Fruit fly (Drosophila melanogaster) whole organism, embryonic: Measurements from ENCODE around the gene Rpp30.
A peak's percentile ranks its signal among the peaks of the same experiment; 100 is the strongest.

Experiments used
- B-H2 ChIP-seq: fragments of 200-800 bp; sonication (Bioruptor generic); optimal IDR thresholded peaks from 2 replicates; lab custom pipeline; 2018; ENCODE audit warnings: missing biosample characterization, mild to moderate bottlenecking, missing genetic modification characterization
- CG10366 ChIP-seq: fragments of 200-800 bp; sonication (Bioruptor generic); IDR thresholded peaks from 2 replicates; pipeline ENCODE4 v1.3.6; 2022; ENCODE audit warnings: missing biosample characterization, missing genetic modification characterization
- CG10431 ChIP-seq: fragments of 200-800 bp; sonication (Bioruptor generic); optimal IDR thresholded peaks from 3 replicates; lab custom pipeline; 2018; ENCODE audit warnings: missing biosample characterization, mild to moderate bottlenecking, missing genetic modification characterization
- CG13624 ChIP-seq: fragments of 200-800 bp; sonication (Bioruptor generic); optimal IDR thresholded peaks from 2 replicates; lab custom pipeline; 2016; ENCODE audit warnings: missing biosample characterization, missing genetic modification characterization
- CG14014 ChIP-seq: fragments of 200-800 bp; sonication (Bioruptor generic); IDR thresholded peaks from 2 replicates; pipeline ENCODE4 v1.3.6; 2022; ENCODE audit warnings: missing biosample characterization, missing genetic modification characterization
- CG14710 ChIP-seq: fragments of 200-800 bp; sonication (Bioruptor generic); optimal IDR thresholded peaks from 3 replicates; lab custom pipeline; 2019; ENCODE audit warnings: missing biosample characterization, mild to moderate bottlenecking, missing genetic modification characterization, moderate library complexity
- CG1529 ChIP-seq: fragments of 200-800 bp; sonication (Bioruptor generic); optimal IDR thresholded peaks from 3 replicates; lab custom pipeline; 2018; ENCODE audit warnings: missing biosample characterization, missing genetic modification characterization
- CG15601 ChIP-seq: fragments of 200-800 bp; sonication (Bioruptor generic); optimal IDR thresholded peaks from 3 replicates; lab custom pipeline; 2019; ENCODE audit warnings: missing biosample characterization, mild to moderate bottlenecking, missing genetic modification characterization, moderate library complexity
- CG18599 ChIP-seq: fragments of 200-800 bp; sonication (Bioruptor generic); optimal IDR thresholded peaks from 3 replicates; lab custom pipeline; 2017; ENCODE audit warnings: missing biosample characterization, missing genetic modification characterization, mild to moderate bottlenecking, moderate library complexity, missing genetic modification reagents
- CG2116 ChIP-seq: fragments of 200-800 bp; sonication (Bioruptor generic); optimal IDR thresholded peaks from 3 replicates; lab custom pipeline; 2018; ENCODE audit warnings: missing biosample characterization, mild to moderate bottlenecking, missing genetic modification characterization
- CG2199 ChIP-seq: fragments of 200-800 bp; sonication (Bioruptor generic); IDR thresholded peaks from 3 replicates; pipeline ENCODE4 v1.3.6; 2022; ENCODE audit warnings: missing biosample characterization, missing genetic modification characterization
- CG33213 ChIP-seq: fragments of 200-800 bp; sonication (Bioruptor generic); optimal IDR thresholded peaks from 3 replicates; lab custom pipeline; 2016; ENCODE audit warnings: missing biosample characterization, missing genetic modification characterization
- CG3847 ChIP-seq: fragments of 200-800 bp; sonication (Bioruptor generic); IDR thresholded peaks from 2 replicates; pipeline ENCODE4 v1.3.6; 2022; ENCODE audit warnings: missing biosample characterization, missing genetic modification characterization
- CG5245 ChIP-seq: fragments of 200-800 bp; sonication (Bioruptor generic); optimal IDR thresholded peaks from 3 replicates; lab custom pipeline; 2016; ENCODE audit warnings: missing biosample characterization, missing genetic modification characterization
- CG6272 ChIP-seq: fragments of 200-800 bp; sonication (Bioruptor generic); IDR thresholded peaks from 2 replicates; pipeline ENCODE4 v1.3.6; 2022; ENCODE audit warnings: missing biosample characterization, missing genetic modification characterization
- CG6765 ChIP-seq: fragments of 200-800 bp; sonication (Bioruptor generic); optimal IDR thresholded peaks from 3 replicates; lab custom pipeline; 2017; ENCODE audit warnings: missing biosample characterization, mild to moderate bottlenecking, missing genetic modification characterization
- CG8924 ChIP-seq: fragments of 200-800 bp; optimal IDR thresholded peaks from 3 replicates; lab custom pipeline; 2019; ENCODE audit warnings: missing biosample characterization, mild to moderate bottlenecking, missing genetic modification characterization, moderate library complexity
- CHES-1-like ChIP-seq: fragments of 200-800 bp; sonication (Bioruptor generic); optimal IDR thresholded peaks from 2 replicates; lab custom pipeline; 2016; ENCODE audit warnings: missing biosample characterization, missing genetic modification characterization
- CrebB ChIP-seq: fragments of 200-800 bp; sonication (Bioruptor generic); optimal IDR thresholded peaks from 3 replicates; lab custom pipeline; 2018; ENCODE audit warnings: missing biosample characterization, mild to moderate bottlenecking, missing genetic modification characterization
- Dref ChIP-seq: fragments of 200-800 bp; sonication (Bioruptor generic); IDR thresholded peaks from 2 replicates; pipeline ENCODE4 v1.3.6; 2022; ENCODE audit warnings: missing biosample characterization, missing genetic modification characterization
- E2f2 ChIP-seq: fragments of 200-800 bp; sonication (Bioruptor generic); IDR thresholded peaks from 2 replicates; pipeline ENCODE4 v1.3.6; 2022; ENCODE audit warnings: missing biosample characterization, missing genetic modification characterization
- ERR ChIP-seq: fragments of 200-800 bp; sonication (Bioruptor generic); optimal IDR thresholded peaks from 2 replicates; lab custom pipeline; 2016; ENCODE audit warnings: missing biosample characterization, missing genetic modification characterization
- Ets65A ChIP-seq: fragments of 200-800 bp; sonication (Bioruptor generic); peaks from one replicate; lab custom pipeline; 2016; ENCODE audit warnings: missing biosample characterization, missing genetic modification characterization
- HHEX ChIP-seq: fragments of 200-800 bp; sonication (Bioruptor generic); optimal IDR thresholded peaks from 3 replicates; lab custom pipeline; 2017; ENCODE audit warnings: missing biosample characterization, mild to moderate bottlenecking, missing genetic modification characterization, missing genetic modification reagents
- MESR4 ChIP-seq: fragments of 200-800 bp; sonication (Bioruptor generic); optimal IDR thresholded peaks from 2 replicates; lab custom pipeline; 2018; ENCODE audit warnings: missing biosample characterization, mild to moderate bottlenecking, missing genetic modification characterization, moderate library complexity
- Med ChIP-seq: fragments of 200-800 bp; sonication (Bioruptor generic); peaks from one replicate; lab custom pipeline; 2016; ENCODE audit warnings: missing biosample characterization, missing genetic modification characterization, mild to moderate bottlenecking, inconsistent platforms, moderate library complexity
- Myb ChIP-seq: fragments of 200-800 bp; sonication (Bioruptor generic); optimal IDR thresholded peaks from 2 replicates; lab custom pipeline; 2016; ENCODE audit warnings: missing biosample characterization, missing genetic modification characterization
- NFAT ChIP-seq: fragments of 200-800 bp; sonication (Bioruptor generic); IDR thresholded peaks from 2 replicates; pipeline ENCODE4 v1.3.6; 2022; ENCODE audit warnings: missing biosample characterization, missing genetic modification characterization
- Nf-YC ChIP-seq: fragments of 200-800 bp; optimal IDR thresholded peaks from 3 replicates; lab custom pipeline; 2019; ENCODE audit warnings: missing biosample characterization, mild to moderate bottlenecking, missing genetic modification characterization, moderate library complexity
- Pdp1 ChIP-seq, 2 experiments: fragments of 200-800 bp; sonication (Bioruptor generic); optimal IDR thresholded peaks; 3 replicates each; lab custom pipeline; 2016; ENCODE audit warnings: missing biosample characterization in 2 of 2, missing genetic modification characterization in 2 of 2, mild to moderate bottlenecking in 1 of 2, moderate library complexity in 1 of 2
- Rfx ChIP-seq: fragments of 200-800 bp; sonication (Bioruptor generic); IDR thresholded peaks from 2 replicates; pipeline ENCODE4 v1.3.6; 2022; ENCODE audit warnings: missing biosample characterization, missing genetic modification characterization
- Sox100B ChIP-seq: fragments of 200-800 bp; sonication (Bioruptor generic); optimal IDR thresholded peaks from 3 replicates; lab custom pipeline; 2018; ENCODE audit warnings: missing biosample characterization, mild to moderate bottlenecking, missing genetic modification characterization
- Sox102F ChIP-seq: fragments of 200-800 bp; sonication (Bioruptor generic); optimal IDR thresholded peaks from 2 replicates; lab custom pipeline; 2018; ENCODE audit warnings: missing biosample characterization, mild to moderate bottlenecking, missing genetic modification characterization, moderate library complexity
- ac ChIP-seq: fragments of 200-800 bp; sonication (Bioruptor generic); optimal IDR thresholded peaks from 3 replicates; lab custom pipeline; 2017; ENCODE audit warnings: missing biosample characterization, mild to moderate bottlenecking, missing genetic modification characterization
- chinmo ChIP-seq: fragments of 200-800 bp; sonication (Bioruptor generic); IDR thresholded peaks from 4 replicates; pipeline ENCODE4 v1.3.6; 2022; ENCODE audit warnings: missing biosample characterization, missing genetic modification characterization; ENCODE audit not compliant: partially characterized antibody
- disco-r ChIP-seq: fragments of 200-800 bp; sonication (Bioruptor generic); optimal IDR thresholded peaks from 2 replicates; lab custom pipeline; 2016; ENCODE audit warnings: missing biosample characterization, missing genetic modification characterization
- fd3F ChIP-seq: fragments of 200-800 bp; sonication (Bioruptor generic); optimal IDR thresholded peaks from 2 replicates; lab custom pipeline; 2018; ENCODE audit warnings: missing biosample characterization, mild to moderate bottlenecking, missing genetic modification characterization, moderate library complexity
- hkb ChIP-seq, 2 experiments: fragments of 200-800 bp in 1 of 2; fragments of >200 bp in 1 of 2; sonication (Bioruptor generic) in 1 of 2; IDR thresholded peaks in 1 of 2; optimal IDR thresholded peaks in 1 of 2; 2 replicates each; pipeline versions ENCODE4 v1.3.6 to Lab custom; 2017 to 2022; ENCODE audit warnings: missing biosample characterization in 1 of 2, missing genetic modification characterization in 1 of 2
- inv ChIP-seq: fragments of 200-800 bp; sonication (Bioruptor generic); IDR thresholded peaks from 2 replicates; pipeline ENCODE4 v1.3.6; 2022; ENCODE audit warnings: missing biosample characterization, missing genetic modification characterization; ENCODE audit not compliant: partially characterized antibody
- kay ChIP-seq: fragments of 200-800 bp; sonication (Bioruptor generic); optimal IDR thresholded peaks from 2 replicates; lab custom pipeline; 2016; ENCODE audit warnings: missing biosample characterization, missing genetic modification characterization
- nmo ChIP-seq: fragments of 200-800 bp; sonication (Bioruptor generic); optimal IDR thresholded peaks from 2 replicates; lab custom pipeline; 2018; ENCODE audit warnings: missing biosample characterization, mild to moderate bottlenecking, missing genetic modification characterization, moderate library complexity
- oc ChIP-seq: fragments of 200-800 bp; sonication (Bioruptor generic); optimal IDR thresholded peaks from 2 replicates; lab custom pipeline; 2018; ENCODE audit warnings: missing biosample characterization, mild to moderate bottlenecking, missing genetic modification characterization, moderate library complexity
- org-1 ChIP-seq: fragments of 200-800 bp; sonication (Bioruptor generic); optimal IDR thresholded peaks from 2 replicates; lab custom pipeline; 2017; ENCODE audit warnings: missing biosample characterization, missing genetic modification characterization
- salm ChIP-seq: fragments of 200-800 bp; sonication (Bioruptor generic); optimal IDR thresholded peaks from 2 replicates; lab custom pipeline; 2018; ENCODE audit warnings: missing biosample characterization, mild to moderate bottlenecking, missing genetic modification characterization
- sna ChIP-seq: fragments of 200-800 bp; sonication (Bioruptor generic); IDR thresholded peaks from 2 replicates; pipeline ENCODE4 v1.3.6; 2022; ENCODE audit warnings: missing biosample characterization, missing genetic modification characterization; ENCODE audit not compliant: partially characterized antibody
- stwl ChIP-seq: fragments of 200-800 bp; sonication (Bioruptor generic); optimal IDR thresholded peaks from 3 replicates; lab custom pipeline; 2018; ENCODE audit warnings: missing biosample characterization, mild to moderate bottlenecking, missing genetic modification characterization, moderate library complexity
- twi ChIP-seq: fragments of 200-800 bp; optimal IDR thresholded peaks from 2 replicates; lab custom pipeline; 2019; ENCODE audit warnings: missing biosample characterization, mild to moderate bottlenecking, missing genetic modification characterization, moderate library complexity
- zen ChIP-seq: fragments of 200-800 bp; sonication (Bioruptor generic); optimal IDR thresholded peaks from 3 replicates; lab custom pipeline; 2018; ENCODE audit warnings: missing biosample characterization, mild to moderate bottlenecking, missing genetic modification characterization, moderate library complexity

Rpp30 gene

dm6 chr2L:207129-207813 lies 44.9 kb downstream of the Rpp30 start, which contains the start of the genes Tbc1d15-17 and CG11617 (continued):
- peak; percentile 15; the same call in 1 of the 2 replicates for TF ChIP-seq sna
- peak; percentile 32 for TF ChIP-seq B-H2
- TF ChIP-seq CG18599 (GFP tag; lab: Kevin White, UChicago): no peak
- peak; percentile 62 for TF ChIP-seq E2f2
- TF ChIP-seq CrebB: peak; percentile 4
- no peak for TF ChIP-seq fd3F
- peak; percentile 81 for TF ChIP-seq stwl (tag; lab: Kevin White, UChicago)
- no peak for TF ChIP-seq salm (tag; lab: Kevin White, UChicago)
- TF ChIP-seq CG2199 (GFP tag; lab: Robert Waterston, UW): peak; percentile 84
- no peak for TF ChIP-seq CG5245
- peak; percentile 27 for TF ChIP-seq disco-r (GFP tag; lab: Kevin White, UChicago)
- TF ChIP-seq CG3847: peak; percentile 88
- TF ChIP-seq CG33213: peak; percentile 55
- no peak for TF ChIP-seq twi (tag; lab: Kevin White, UChicago)
- TF ChIP-seq inv (GFP tag; lab: Robert Waterston, UW): peak; percentile 38; the same call in 1 of the 2 replicates
- no peak for TF ChIP-seq Sox100B (GFP tag; lab: Kevin White, UChicago)
- TF ChIP-seq chinmo (GFP tag; lab: Robert Waterston, UW): 0 out of 4 replicates have a peak, but pooled peaks have one; percentile 8
- TF ChIP-seq hkb (optimal IDR thresholded peaks at IDR 0.05; lab: Kevin White, UChicago): peak; percentile 62
- TF ChIP-seq hkb (GFP tag; IDR thresholded peaks at IDR 0.05; lab: Robert Waterston, UW): peak; percentile 30; the same call in 1 of the 2 replicates
- TF ChIP-seq CG14710 (tag; lab: Kevin White, UChicago): peak; percentile 63
- peak; percentile 51 for TF ChIP-seq CG8924
- TF ChIP-seq HHEX: no peak
- TF ChIP-seq zen (tag; lab: Kevin White, UChicago): peak; percentile 40
- TF ChIP-seq Dref (GFP tag; lab: Robert Waterston, UW): peak; percentile 46
- TF ChIP-seq CG10431: peak; percentile 68
- TF ChIP-seq CG10366 (GFP tag; lab: Robert Waterston, UW): no peak
- TF ChIP-seq Sox102F (GFP tag; lab: Kevin White, UChicago): no peak
- no peak for TF ChIP-seq CG6272 (GFP tag; lab: Robert Waterston, UW)
- TF ChIP-seq org-1 (GFP tag; lab: Kevin White, UChicago): no peak
- no peak for TF ChIP-seq Ets65A (GFP tag; lab: Kevin White, UChicago)
- TF ChIP-seq CG14014 (GFP tag; lab: Robert Waterston, UW): 0 out of 2 replicates have a peak, but pooled peaks have one; percentile 2
- peak; percentile 22 for TF ChIP-seq CG6765 (GFP tag; lab: Kevin White, UChicago)
- no peak for TF ChIP-seq oc (tag; lab: Kevin White, UChicago)
- TF ChIP-seq nmo (GFP tag; lab: Kevin White, UChicago): peak; percentile 42
- no peak for TF ChIP-seq ac (GFP tag; lab: Kevin White, UChicago)
- TF ChIP-seq MESR4 (GFP tag; lab: Kevin White, UChicago): peak; percentile 86
- TF ChIP-seq Myb: peak; percentile 88
- peak in 1 of 2 experiments; percentile 80 for TF ChIP-seq Pdp1 (GFP tag; optimal IDR thresholded peaks at IDR 0.05; lab: Kevin White, UChicago)
- no peak for TF ChIP-seq ERR (GFP tag; lab: Kevin White, UChicago)
- peak; percentile 16; the same call in 1 of the 2 replicates for TF ChIP-seq NFAT (GFP tag; lab: Robert Waterston, UW)
- TF ChIP-seq CG15601 (tag; lab: Kevin White, UChicago): peak; percentile 22
- TF ChIP-seq Nf-YC (tag; lab: Kevin White, UChicago): no peak
- TF ChIP-seq CG2116 (GFP tag; lab: Kevin White, UChicago): peak; percentile 59
- TF ChIP-seq CG1529 (GFP tag; lab: Kevin White, UChicago): no peak
- TF ChIP-seq CG13624 (GFP tag; lab: Kevin White, UChicago): peak; percentile 90
- 0 out of 2 replicates have a peak, but pooled peaks have one; percentile 22 for TF ChIP-seq Rfx (GFP tag; lab: Robert Waterston, UW)
- peak; percentile 82 for TF ChIP-seq Med (GFP tag; lab: Kevin White, UChicago)
- TF ChIP-seq CHES-1-like: peak; percentile 64
- TF ChIP-seq kay (GFP tag; lab: Kevin White, UChicago): peak; percentile 34
